Worm (Caenorhabditis elegans) whole organism, L1 larva: ENCODE measurements around the gene dgk-4.

Experiments
- alr-1 ChIP-seq: fragments of 200-800 bp; sonication (Bioruptor generic); optimal IDR thresholded peaks from 2 replicates; lab custom pipeline; 2018; ENCODE audit warnings: borderline replicate concordance, mild to moderate bottlenecking, missing genetic modification characterization, missing compliant biosample characterization
- aly-2 ChIP-seq: fragments of 150-350 bp; optimal IDR thresholded peaks from 2 replicates; lab custom pipeline; 2014; ENCODE audit warnings: missing biosample characterization, missing genetic modification characterization
- ces-1 ChIP-seq: fragments of 150-350 bp; optimal IDR thresholded peaks from 2 replicates; lab custom pipeline; 2014; ENCODE audit warnings: missing biosample characterization, missing genetic modification reagents, missing genetic modification characterization
- lin-39 ChIP-seq: fragments of 150-350 bp; optimal IDR thresholded peaks from 2 replicates; lab custom pipeline; 2014; ENCODE audit warnings: missing biosample characterization, missing genetic modification reagents, missing genetic modification characterization
- nhr-47 ChIP-seq: sonication (generic microtip); optimal IDR thresholded peaks from 2 replicates; lab custom pipeline; 2016; ENCODE audit warnings: mild to moderate bottlenecking, missing genetic modification characterization, moderate library complexity, missing compliant biosample characterization
- nhr-76 ChIP-seq: sonication (generic microtip); optimal IDR thresholded peaks from 2 replicates; lab custom pipeline; 2017; ENCODE audit warnings: missing biosample characterization, missing genetic modification characterization
- snpc-4 ChIP-seq: fragments of 150-350 bp; optimal IDR thresholded peaks from 2 replicates; lab custom pipeline; 2014; ENCODE audit warnings: missing biosample characterization, missing genetic modification characterization
- sptf-1 ChIP-seq: fragments of 150-350 bp; optimal IDR thresholded peaks from 2 replicates; lab custom pipeline; 2014; ENCODE audit warnings: missing biosample characterization, missing genetic modification characterization
- unc-30 ChIP-seq: sonication (generic microtip); optimal IDR thresholded peaks from 2 replicates; lab custom pipeline; 2017; ENCODE audit warnings: missing biosample characterization, missing genetic modification characterization
- unc-62 ChIP-seq: fragments of 150-350 bp; optimal IDR thresholded peaks from 2 replicates; lab custom pipeline; 2014; ENCODE audit warnings: missing biosample characterization, missing genetic modification reagents, missing genetic modification characterization
- zag-1 ChIP-seq: fragments of 150-350 bp; optimal IDR thresholded peaks from 2 replicates; lab custom pipeline; 2014; ENCODE audit warnings: missing biosample characterization, missing genetic modification characterization
- ztf-11 ChIP-seq, 2 experiments: sonication (generic microtip); optimal IDR thresholded peaks; 2 replicates each; lab custom pipeline; 2016 to 2017; ENCODE audit warnings: missing genetic modification characterization in 2 of 2, missing biosample characterization in 1 of 2, missing compliant biosample characterization in 1 of 2

ce11 chrIV:8679225-8679624 is 48.1 kb downstream of the dgk-4 start, which contains the start of gene nlp-60:
- TF ChIP-seq unc-30 (tag; lab: Kevin White, UChicago) (no peak), nhr-47 (tag; lab: Kevin White, UChicago) (no peak), lin-39 (no peak), nhr-76 (tag; lab: Kevin White, UChicago) (no peak), ces-1 (no peak), alr-1 (no peak), snpc-4 (tag; lab: Kevin White, UChicago) (no peak), sptf-1 (tag; lab: Kevin White, UChicago) (no peak), aly-2 (no peak), unc-62 (GFP tag; lab: Kevin White, UChicago) (no peak), zag-1 (no peak), ztf-11 (tag; optimal IDR thresholded peaks at IDR 0.05; lab: Kevin White, UChicago) (no peak)
